Fruit fly (Drosophila melanogaster): ENCODE measurements around the gene CG9630.

DNA sequence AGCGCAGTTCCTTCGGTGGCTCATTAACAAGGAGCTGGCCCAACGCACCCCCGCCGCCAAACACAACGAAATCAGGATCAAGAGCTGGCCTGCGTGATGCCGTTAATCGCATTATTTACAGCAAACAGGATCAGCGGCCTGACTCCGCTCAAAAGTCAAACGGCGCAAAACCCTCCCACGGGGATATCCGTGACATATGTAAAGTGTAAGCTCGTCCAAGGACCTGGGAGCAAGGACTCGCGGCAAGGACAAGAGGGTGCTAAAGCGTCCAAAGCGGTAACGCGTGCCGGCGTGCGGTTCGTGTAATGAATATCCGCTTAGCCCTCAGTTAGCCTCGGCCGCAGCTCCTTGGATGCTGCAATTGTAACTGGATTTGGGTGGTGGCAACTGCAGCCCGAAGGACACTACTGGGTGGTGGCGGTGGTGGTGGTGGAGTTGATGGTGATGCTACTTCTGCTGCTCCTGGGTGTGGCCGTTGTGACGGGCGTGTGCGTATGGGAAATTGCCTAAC lies 44.2 kb downstream of the CG9630 start:
- no peak for TF ChIP-seq Ets96B (tag; optimal IDR thresholded peaks at IDR 0.05)
- no peak for TF ChIP-seq CG1621 (tag; optimal IDR thresholded peaks at IDR 0.05)
- TF ChIP-seq CG3919 (GFP tag; optimal IDR thresholded peaks at IDR 0.05), result no peak
- no peak for TF ChIP-seq pdm3 (GFP tag; optimal IDR thresholded peaks at IDR 0.05)
- no peak for TF ChIP-seq dac (GFP tag; optimal IDR thresholded peaks at IDR 0.05)
- TF ChIP-seq OdsH (GFP tag; optimal IDR thresholded peaks at IDR 0.05), result no peak
- TF ChIP-seq lz (GFP tag; optimal IDR thresholded peaks at IDR 0.05), result no peak
- no peak for TF ChIP-seq CG6792 (GFP tag; optimal IDR thresholded peaks at IDR 0.05)
- TF ChIP-seq Blimp-1 (GFP tag; optimal IDR thresholded peaks at IDR 0.05), result no peak
- TF ChIP-seq CG16779 (tag; optimal IDR thresholded peaks at IDR 0.05), result no peak
